Worm (Caenorhabditis elegans) whole organism, L4 larva: Measurements from ENCODE around the gene F44F4.15.

ENCODE experiments used
- D1046.2 ChIP-seq: fragments of 200-800 bp; sonication (Bioruptor generic); IDR thresholded peaks from 2 replicates; pipeline ENCODE4 v1.3.6; 2022; ENCODE audit warnings: missing genetic modification characterization, missing compliant biosample characterization
- F44E2.7 ChIP-seq: fragments of 200-800 bp; sonication (Bioruptor generic); IDR thresholded peaks from 2 replicates; pipeline ENCODE4 v2.1.2; 2022; ENCODE audit warnings: missing genetic modification characterization, missing compliant biosample characterization
- R02D3.7 ChIP-seq: fragments of 150-350 bp; sonication (generic microtip); optimal IDR thresholded peaks from 3 replicates; lab custom pipeline; 2014; ENCODE audit warnings: missing biosample characterization, missing genetic modification characterization
- T20F7.1 ChIP-seq: fragments of 200-800 bp; sonication (Bioruptor generic); optimal IDR thresholded peaks from 2 replicates; lab custom pipeline; 2018; ENCODE audit warnings: mild to moderate bottlenecking, missing genetic modification characterization, missing compliant biosample characterization
- Y105C5A.15 ChIP-seq: fragments of 200-800 bp; sonication (Bioruptor generic); IDR thresholded peaks from 2 replicates; pipeline ENCODE4 v1.3.6; 2022; ENCODE audit warnings: missing genetic modification characterization, missing compliant biosample characterization
- Y48G9A.11 ChIP-seq: fragments of 200-800 bp; sonication (Bioruptor generic); IDR thresholded peaks from 2 replicates; pipeline ENCODE4 v1.3.6; 2022; ENCODE audit warnings: missing genetic modification reagents, missing genetic modification characterization, missing compliant biosample characterization
- aly-2 ChIP-seq: sonication (generic microtip); optimal IDR thresholded peaks from 2 replicates; lab custom pipeline; 2018; ENCODE audit warnings: missing biosample characterization, missing genetic modification characterization
- ama-1 ChIP-seq: fragments of 150-350 bp; optimal IDR thresholded peaks from 2 replicates; lab custom pipeline; 2014; ENCODE audit warnings: inconsistent platforms, mixed read lengths
- ceh-32 ChIP-seq: sonication (generic microtip); optimal IDR thresholded peaks from 2 replicates; lab custom pipeline; 2016; ENCODE audit warnings: mild to moderate bottlenecking, missing genetic modification characterization, missing compliant biosample characterization; ENCODE audit not compliant: poor library complexity
- ces-1 ChIP-seq: fragments of 150-350 bp; sonication (generic microtip); optimal IDR thresholded peaks from 4 replicates; lab custom pipeline; 2014; ENCODE audit warnings: missing biosample characterization, missing genetic modification reagents, missing genetic modification characterization
- cey-2 ChIP-seq: sonication (generic microtip); optimal IDR thresholded peaks from 3 replicates; lab custom pipeline; 2017; ENCODE audit warnings: missing genetic modification characterization, mild to moderate bottlenecking, missing compliant biosample characterization, antibody characterized with exemption, borderline replicate concordance; ENCODE audit not compliant: insufficient read depth
- ctbp-1 ChIP-seq: fragments of 200-800 bp; sonication (Bioruptor generic); IDR thresholded peaks from 2 replicates; pipeline ENCODE4 v1.3.6; 2022; ENCODE audit warnings: missing genetic modification reagents, missing genetic modification characterization, missing compliant biosample characterization
- daf-19 ChIP-seq: fragments of 200-800 bp; sonication (Bioruptor generic); conservative IDR thresholded peaks from 2 replicates; pipeline ENCODE4 v1.3.6; 2022; ENCODE audit warnings: missing genetic modification characterization, missing compliant biosample characterization
- dmd-6 ChIP-seq: fragments of 200-800 bp; sonication (Bioruptor generic); IDR thresholded peaks from 2 replicates; pipeline ENCODE4 v1.3.6; 2022; ENCODE audit warnings: missing genetic modification reagents, missing genetic modification characterization, missing compliant biosample characterization
- dmd-8 ChIP-seq: fragments of 200-800 bp; sonication (Bioruptor generic); IDR thresholded peaks from 2 replicates; pipeline ENCODE4 v1.3.6; 2022; ENCODE audit warnings: missing genetic modification characterization, missing compliant biosample characterization
- dve-1 ChIP-seq: sonication (generic microtip); optimal IDR thresholded peaks from 2 replicates; lab custom pipeline; 2017; ENCODE audit warnings: antibody characterized with exemption, mild to moderate bottlenecking, missing genetic modification characterization, missing compliant biosample characterization; ENCODE audit not compliant: insufficient read depth
- egl-27 ChIP-seq: sonication (generic microtip); optimal IDR thresholded peaks from 3 replicates; lab custom pipeline; 2017; ENCODE audit warnings: missing biosample characterization, missing genetic modification reagents, missing genetic modification characterization
- egl-43 ChIP-seq: fragments of 200-800 bp; sonication (Bioruptor generic); IDR thresholded peaks from 2 replicates; pipeline ENCODE4 v1.3.6; 2022; ENCODE audit warnings: missing genetic modification reagents, missing genetic modification characterization, missing compliant biosample characterization
- fos-1 ChIP-seq: fragments of 150-350 bp; optimal IDR thresholded peaks from 2 replicates; lab custom pipeline; 2014; ENCODE audit warnings: missing biosample characterization, missing genetic modification characterization
- gei-8 ChIP-seq: fragments of 200-800 bp; sonication (Bioruptor generic); optimal IDR thresholded peaks from 2 replicates; lab custom pipeline; 2018; ENCODE audit warnings: mild to moderate bottlenecking, missing genetic modification characterization, missing compliant biosample characterization
- lim-7 ChIP-seq: fragments of 200-800 bp; sonication (Bioruptor generic); IDR thresholded peaks from 2 replicates; pipeline ENCODE4 v1.3.6; 2022; ENCODE audit warnings: missing genetic modification characterization, missing compliant biosample characterization
- lin-13 ChIP-seq: fragments of 150-350 bp; optimal IDR thresholded peaks from 2 replicates; lab custom pipeline; 2014; ENCODE audit warnings: missing biosample characterization, missing genetic modification reagents, missing genetic modification characterization
- lin-15B ChIP-seq: fragments of 150-350 bp; sonication (generic microtip); optimal IDR thresholded peaks from 3 replicates; lab custom pipeline; 2014; ENCODE audit warnings: missing biosample characterization, missing genetic modification characterization
- lin-29 ChIP-seq: fragments of 200-800 bp; sonication (Bioruptor generic); IDR thresholded peaks from 2 replicates; pipeline ENCODE4 v1.3.6; 2022; ENCODE audit warnings: missing genetic modification reagents, missing genetic modification characterization, missing compliant biosample characterization
- lin-39 ChIP-seq: fragments of 150-350 bp; optimal IDR thresholded peaks from 2 replicates; lab custom pipeline; 2014; ENCODE audit warnings: missing biosample characterization, missing genetic modification reagents, missing genetic modification characterization
- madf-5 ChIP-seq, 2 experiments: fragments of 200-800 bp; sonication (Bioruptor generic); IDR thresholded peaks; 2 replicates each; pipeline ENCODE4 v1.3.6; 2022; ENCODE audit warnings: missing compliant biosample characterization in 2 of 2, missing genetic modification characterization in 2 of 2
- mdl-1 ChIP-seq, 2 experiments: fragments of 150-350 bp in 1 of 2; sonication (generic microtip) in 1 of 2; optimal IDR thresholded peaks; 2 replicates each; lab custom pipeline; 2014 to 2017; ENCODE audit warnings: missing biosample characterization in 2 of 2, missing genetic modification characterization in 2 of 2
- mdt-29 ChIP-seq: fragments of 200-800 bp; sonication (Bioruptor generic); IDR thresholded peaks from 2 replicates; pipeline ENCODE4 v1.3.6; 2022; ENCODE audit warnings: missing genetic modification reagents, missing genetic modification characterization, missing compliant biosample characterization
- nhr-11 ChIP-seq: fragments of 150-350 bp; optimal IDR thresholded peaks from 2 replicates; lab custom pipeline; 2014; ENCODE audit warnings: missing biosample characterization, missing genetic modification characterization
- nhr-42 ChIP-seq: fragments of 200-800 bp; sonication (Bioruptor generic); IDR thresholded peaks from 2 replicates; pipeline ENCODE4 v1.3.6; 2022; ENCODE audit warnings: missing genetic modification characterization, missing compliant biosample characterization
- nhr-76 ChIP-seq: fragments of 150-350 bp; optimal IDR thresholded peaks from 2 replicates; lab custom pipeline; 2014; ENCODE audit warnings: missing biosample characterization, missing genetic modification characterization
- rbr-2 ChIP-seq: sonication (generic microtip); optimal IDR thresholded peaks from 2 replicates; lab custom pipeline; 2016; ENCODE audit warnings: missing genotype, missing genetic modification characterization, missing compliant biosample characterization
- skn-1 ChIP-seq: fragments of 150-350 bp; optimal IDR thresholded peaks from 2 replicates; lab custom pipeline; 2014; ENCODE audit warnings: missing biosample characterization, missing genetic modification characterization
- snpc-4 ChIP-seq: fragments of 150-350 bp; optimal IDR thresholded peaks from 2 replicates; lab custom pipeline; 2014; ENCODE audit warnings: missing biosample characterization, missing genetic modification characterization
- spr-3 ChIP-seq: fragments of 200-800 bp; sonication (Bioruptor generic); optimal IDR thresholded peaks from 2 replicates; lab custom pipeline; 2018; ENCODE audit warnings: mild to moderate bottlenecking, missing genetic modification characterization, missing compliant biosample characterization
- tra-1 ChIP-seq: fragments of 200-800 bp; sonication (Bioruptor generic); IDR thresholded peaks from 2 replicates; pipeline ENCODE4 v1.3.6; 2022; ENCODE audit warnings: missing genetic modification reagents, missing genetic modification characterization, missing compliant biosample characterization
- unc-62 ChIP-seq, 3 experiments: fragments of 150-350 bp in 1 of 3; sonication (generic microtip); optimal IDR thresholded peaks in 2 of 3; peaks in 1 of 3; 1 replicate in 1 of 3; 2 replicates in 2 of 3; lab custom pipeline; 2014 to 2017; ENCODE audit warnings: missing biosample characterization in 3 of 3, missing genetic modification characterization in 3 of 3, missing genetic modification reagents in 3 of 3, missing genotype in 1 of 3
- zfp-3 ChIP-seq: fragments of 200-800 bp; sonication (Bioruptor generic); conservative IDR thresholded peaks from 2 replicates; pipeline ENCODE4 v1.3.6; 2022; ENCODE audit warnings: missing genetic modification reagents, missing genetic modification characterization, missing compliant biosample characterization
- ztf-7 ChIP-seq: fragments of 150-350 bp; optimal IDR thresholded peaks from 2 replicates; lab custom pipeline; 2014; ENCODE audit warnings: missing biosample characterization, missing genetic modification characterization

The F44F4.15 gene

DNA sequence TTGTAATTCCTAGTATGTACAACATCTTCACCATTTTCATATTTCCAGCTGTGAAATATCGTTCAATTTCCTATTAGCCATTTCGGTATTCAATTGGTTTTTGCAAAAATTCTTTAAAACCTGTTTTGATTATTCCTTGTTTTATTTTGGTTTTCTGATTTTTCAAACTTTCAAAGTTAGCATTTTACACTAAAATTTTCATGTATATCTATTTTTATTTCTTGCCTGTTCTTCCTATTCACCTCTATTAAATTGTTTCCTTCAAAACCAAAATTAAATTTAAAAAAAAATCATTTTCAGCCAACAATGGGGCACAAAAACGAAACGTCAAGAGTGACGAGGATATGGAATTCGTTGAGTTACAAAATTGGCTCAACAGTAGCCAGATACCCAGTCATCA, 25.5 kb upstream of the F44F4.15 start, which contains the start of gene ptr-8:
Gene ptr-8, plus strand, starts transcription at position 301 of the 400 bp plus-strand sequence.
- no peak for TF ChIP-seq madf-5 (GFP tag; IDR thresholded peaks at IDR 0.05; lab: Robert Waterston, UW)
- TF ChIP-seq cey-2 (tag; lab: Kevin White, UChicago), result no peak
- no peak for TF ChIP-seq nhr-11 (tag; lab: Kevin White, UChicago)
- no peak for TF ChIP-seq D1046.2
- TF ChIP-seq ctbp-1, result no peak
- TF ChIP-seq daf-19 (GFP tag; lab: Robert Waterston, UW), result no peak
- TF ChIP-seq spr-3 (GFP tag; lab: Kevin White, UChicago), result no peak
- no peak for TF ChIP-seq unc-62 (GFP tag; optimal IDR thresholded peaks at IDR 0.05 in 1 of 2; lab: Kevin White, UChicago)
- TF ChIP-seq unc-62 (tag; optimal IDR thresholded peaks at IDR 0.05; lab: Kevin White, UChicago), result no peak
- TF ChIP-seq egl-27 (tag; lab: Kevin White, UChicago), result no peak
- no peak for TF ChIP-seq lin-39 (tag; lab: Kevin White, UChicago)
- no peak for TF ChIP-seq lin-29 (GFP tag; lab: Robert Waterston, UW)

DNA sequence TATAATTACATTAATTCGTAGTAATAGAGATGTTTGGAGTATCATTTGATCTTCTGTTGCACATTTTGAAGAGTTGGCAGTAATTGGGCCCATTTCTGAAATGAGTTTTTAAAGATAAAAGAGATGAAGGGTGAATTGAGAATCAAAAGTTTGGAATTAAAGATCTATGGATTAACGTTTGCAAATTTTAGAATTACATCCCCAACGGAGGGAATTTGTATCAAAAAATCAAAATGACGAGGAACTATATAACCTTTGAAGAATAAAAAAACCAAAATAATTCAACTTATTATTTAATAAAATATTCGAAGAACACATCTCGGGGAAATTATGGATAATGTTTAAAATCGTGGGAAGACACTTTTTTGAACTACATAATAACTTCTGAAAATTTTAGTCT, 19.5 kb upstream of the F44F4.15 start, which contains the start of gene sra-10:
Gene sra-10, minus strand, starts transcription at position 101 of the 400 bp plus-strand sequence.
- no peak for TF ChIP-seq aly-2 (tag; lab: Kevin White, UChicago)
- TF ChIP-seq nhr-42 (GFP tag; lab: Robert Waterston, UW), result no peak
- TF ChIP-seq tra-1 (GFP tag; lab: Robert Waterston, UW), result no peak
- TF ChIP-seq lin-13 (GFP tag; lab: Kevin White, UChicago), result no peak
- no peak for TF ChIP-seq Y105C5A.15 (GFP tag; lab: Robert Waterston, UW)
- TF ChIP-seq dmd-8 (GFP tag; lab: Robert Waterston, UW), result no peak
- TF ChIP-seq F44E2.7 (GFP tag; lab: Robert Waterston, UW), result no peak
- no peak for TF ChIP-seq mdl-1 (tag; optimal IDR thresholded peaks at IDR 0.05; lab: Kevin White, UChicago)
- no peak for TF ChIP-seq nhr-76 (tag; lab: Kevin White, UChicago)
- no peak for TF ChIP-seq skn-1
- no peak for TF ChIP-seq gei-8 (GFP tag; lab: Kevin White, UChicago)
- TF ChIP-seq ces-1 (GFP tag; lab: Kevin White, UChicago), result no peak

DNA sequence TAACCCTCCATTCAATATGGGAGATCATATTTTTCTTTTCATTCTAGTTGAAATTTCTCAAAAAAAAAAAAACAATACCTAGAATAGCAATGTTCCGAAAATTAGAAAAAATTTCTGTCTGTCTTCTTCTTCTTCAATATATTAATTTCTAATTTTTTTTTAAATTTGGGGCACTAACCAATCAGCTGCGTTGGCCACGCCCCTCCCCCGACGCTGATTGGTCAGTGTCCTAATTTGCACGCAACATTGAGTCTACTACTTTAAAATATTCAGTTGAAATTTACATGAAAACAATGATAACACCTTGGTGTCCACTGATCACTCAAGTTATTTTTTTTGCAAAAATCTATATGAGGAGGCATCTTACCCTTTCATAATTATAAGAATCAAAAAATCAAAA, 18.5 kb upstream of the F44F4.15 start:
- TF ChIP-seq mdt-29 (GFP tag; lab: Robert Waterston, UW) (no peak), R02D3.7 (tag; lab: Kevin White, UChicago) (no peak), dmd-6 (GFP tag; lab: Robert Waterston, UW) (no peak), rbr-2 (tag; lab: Kevin White, UChicago) (no peak), nhr-76 (tag; lab: Kevin White, UChicago) (no peak), egl-27 (tag; lab: Kevin White, UChicago) (no peak), snpc-4 (tag; lab: Kevin White, UChicago) (no peak), fos-1 (tag; lab: Kevin White, UChicago) (no peak), Y48G9A.11 (GFP tag; lab: Robert Waterston, UW) (no peak)

DNA sequence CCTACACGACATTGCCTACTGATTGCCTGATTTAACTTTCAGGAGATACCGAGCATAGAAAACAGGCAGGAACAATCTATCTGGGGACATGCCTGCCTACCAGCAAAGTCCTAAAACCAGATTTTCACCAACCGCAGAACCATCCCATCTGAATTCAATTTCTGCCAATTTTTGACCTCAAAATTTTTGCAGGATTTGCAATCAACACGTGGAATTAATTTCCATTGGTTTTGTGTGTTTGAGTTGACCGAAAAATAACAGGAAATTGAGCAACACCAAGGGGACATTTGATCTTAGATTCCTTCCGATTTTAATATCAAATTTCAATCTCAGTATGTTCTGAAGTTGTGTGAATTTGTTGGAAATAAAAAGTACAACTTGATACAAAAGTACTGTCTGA, 15.5 kb upstream of the F44F4.15 start:
- TF ChIP-seq ama-1 (lab: Kevin White, UChicago) (no peak), ztf-7 (no peak), dve-1 (tag; lab: Kevin White, UChicago) (no peak), lim-7 (no peak), tra-1 (GFP tag; lab: Robert Waterston, UW) (no peak), madf-5 (GFP tag; IDR thresholded peaks at IDR 0.05; lab: Robert Waterston, UW) (no peak), spr-3 (GFP tag; lab: Kevin White, UChicago) (no peak), cey-2 (tag; lab: Kevin White, UChicago) (no peak), T20F7.1 (GFP tag; lab: Kevin White, UChicago) (no peak), lin-15B (tag; lab: Kevin White, UChicago) (no peak), ceh-32 (tag; lab: Kevin White, UChicago) (no peak), nhr-11 (tag; lab: Kevin White, UChicago) (no peak), R02D3.7 (tag; lab: Kevin White, UChicago) (no peak), egl-43 (GFP tag; lab: Robert Waterston, UW) (no peak), dmd-8 (GFP tag; lab: Robert Waterston, UW) (no peak), zfp-3 (GFP tag; lab: Robert Waterston, UW) (no peak)
